Worm (Caenorhabditis elegans) whole organism, late embryonic: ENCODE results near the gene D2045.9.

Experiments
- C08G9.2 ChIP-seq: sonication (generic microtip); optimal IDR thresholded peaks from 2 replicates; lab custom pipeline; 2016; ENCODE audit warnings: mild to moderate bottlenecking, missing genetic modification characterization, moderate library complexity, missing compliant biosample characterization
- F13H6.1 ChIP-seq: sonication (generic microtip); optimal IDR thresholded peaks from 2 replicates; lab custom pipeline; 2016; ENCODE audit warnings: missing genetic modification characterization, missing compliant biosample characterization
- K02D7.2 ChIP-seq: sonication (generic microtip); optimal IDR thresholded peaks from 2 replicates; lab custom pipeline; 2017; ENCODE audit warnings: mild to moderate bottlenecking, missing genetic modification characterization, missing compliant biosample characterization
- K09A11.1 ChIP-seq: sonication (generic microtip); optimal IDR thresholded peaks from 2 replicates; lab custom pipeline; 2017; ENCODE audit warnings: antibody characterized with exemption, mild to moderate bottlenecking, missing genetic modification characterization, missing compliant biosample characterization; ENCODE audit not compliant: insufficient read depth
- Y22D7AL.16 ChIP-seq: sonication (generic microtip); optimal IDR thresholded peaks from 2 replicates; lab custom pipeline; 2016; ENCODE audit warnings: missing genetic modification characterization, missing compliant biosample characterization
- ahr-1 ChIP-seq: sonication (generic microtip); optimal IDR thresholded peaks from 2 replicates; lab custom pipeline; 2016; ENCODE audit warnings: missing genetic modification characterization, missing compliant biosample characterization
- ceh-14 ChIP-seq: sonication (generic microtip); optimal IDR thresholded peaks from 2 replicates; lab custom pipeline; 2016; ENCODE audit warnings: missing genotype, missing genetic modification characterization, missing compliant biosample characterization
- ceh-18 ChIP-seq: sonication (generic microtip); optimal IDR thresholded peaks from 2 replicates; lab custom pipeline; 2016; ENCODE audit warnings: missing genetic modification characterization, missing compliant biosample characterization
- ceh-2 ChIP-seq: sonication (generic microtip); optimal IDR thresholded peaks from 2 replicates; lab custom pipeline; 2016; ENCODE audit warnings: missing genotype, missing genetic modification characterization, missing compliant biosample characterization
- ceh-24 ChIP-seq: sonication (generic microtip); optimal IDR thresholded peaks from 2 replicates; lab custom pipeline; 2016; ENCODE audit warnings: mild to moderate bottlenecking, missing genetic modification characterization, missing compliant biosample characterization
- ceh-34 ChIP-seq: sonication (generic microtip); optimal IDR thresholded peaks from 2 replicates; lab custom pipeline; 2016; ENCODE audit warnings: mild to moderate bottlenecking, missing genetic modification characterization, missing compliant biosample characterization
- ceh-48 ChIP-seq: sonication (generic microtip); optimal IDR thresholded peaks from 2 replicates; lab custom pipeline; 2016; ENCODE audit warnings: missing genetic modification characterization, inconsistent platforms, missing compliant biosample characterization
- ceh-6 ChIP-seq: fragments of 200-800 bp; sonication (Bioruptor generic); optimal IDR thresholded peaks from 2 replicates; lab custom pipeline; 2018; ENCODE audit warnings: mild to moderate bottlenecking, missing genetic modification characterization, missing compliant biosample characterization
- ceh-9 ChIP-seq: sonication (generic microtip); optimal IDR thresholded peaks from 2 replicates; lab custom pipeline; 2016; ENCODE audit warnings: mild to moderate bottlenecking, missing genetic modification characterization, inconsistent platforms, missing compliant biosample characterization
- dmd-4 ChIP-seq: sonication (generic microtip); optimal IDR thresholded peaks from 2 replicates; lab custom pipeline; 2016; ENCODE audit warnings: borderline replicate concordance, missing genetic modification characterization, missing compliant biosample characterization
- dve-1 ChIP-seq: sonication (generic microtip); optimal IDR thresholded peaks from 2 replicates; lab custom pipeline; 2017; ENCODE audit warnings: antibody characterized with exemption, mild to moderate bottlenecking, missing genetic modification characterization, missing compliant biosample characterization
- elt-2 ChIP-seq: sonication (generic microtip); optimal IDR thresholded peaks from 2 replicates; lab custom pipeline; 2016; ENCODE audit warnings: missing genetic modification reagents, missing genetic modification characterization, missing compliant biosample characterization
- ets-4 ChIP-seq: sonication (generic microtip); optimal IDR thresholded peaks from 2 replicates; lab custom pipeline; 2016; ENCODE audit warnings: missing genetic modification characterization, missing compliant biosample characterization
- fax-1 ChIP-seq: sonication (generic microtip); optimal IDR thresholded peaks from 2 replicates; lab custom pipeline; 2016; ENCODE audit warnings: missing genotype, missing genetic modification characterization, missing compliant biosample characterization
- fkh-10 ChIP-seq: fragments of 150-350 bp; optimal IDR thresholded peaks from 2 replicates; lab custom pipeline; 2014; ENCODE audit warnings: missing biosample characterization, missing genetic modification reagents, missing genetic modification characterization
- fkh-6 ChIP-seq: sonication (generic microtip); optimal IDR thresholded peaks from 2 replicates; lab custom pipeline; 2016; ENCODE audit warnings: missing genetic modification characterization, missing compliant biosample characterization
- hlh-13 ChIP-seq: fragments of 200-800 bp; sonication (Bioruptor generic); optimal IDR thresholded peaks from 2 replicates; lab custom pipeline; 2018; ENCODE audit warnings: mild to moderate bottlenecking, missing genetic modification characterization, missing compliant biosample characterization
- hlh-15 ChIP-seq: sonication (generic microtip); optimal IDR thresholded peaks from 2 replicates; lab custom pipeline; 2016; ENCODE audit warnings: missing genetic modification characterization, missing compliant biosample characterization
- hlh-6 ChIP-seq: sonication (generic microtip); optimal IDR thresholded peaks from 2 replicates; lab custom pipeline; 2016; ENCODE audit warnings: missing genotype, missing genetic modification characterization, missing compliant biosample characterization
- lin-11 ChIP-seq: fragments of 200-800 bp; sonication (Bioruptor generic); optimal IDR thresholded peaks from 2 replicates; lab custom pipeline; 2018; ENCODE audit warnings: mild to moderate bottlenecking, missing genetic modification characterization, missing compliant biosample characterization
- madf-2 ChIP-seq: sonication (generic microtip); optimal IDR thresholded peaks from 2 replicates; lab custom pipeline; 2017; ENCODE audit warnings: missing genetic modification characterization, missing compliant biosample characterization
- mec-3 ChIP-seq: sonication (generic microtip); optimal IDR thresholded peaks from 2 replicates; lab custom pipeline; 2016; ENCODE audit warnings: borderline replicate concordance, missing genetic modification characterization, missing compliant biosample characterization
- nfya-1 ChIP-seq: sonication (generic microtip); optimal IDR thresholded peaks from 2 replicates; lab custom pipeline; 2017; ENCODE audit warnings: missing genetic modification characterization, mild to moderate bottlenecking, missing compliant biosample characterization, antibody characterized with exemption, moderate library complexity
- nhr-11 ChIP-seq: fragments of 150-350 bp; optimal IDR thresholded peaks from 2 replicates; lab custom pipeline; 2014; ENCODE audit warnings: missing biosample characterization, missing genetic modification characterization
- nhr-232 ChIP-seq: sonication (generic microtip); optimal IDR thresholded peaks from 2 replicates; lab custom pipeline; 2016; ENCODE audit warnings: missing genetic modification characterization, missing compliant biosample characterization
- npax-4 ChIP-seq: sonication (generic microtip); optimal IDR thresholded peaks from 2 replicates; lab custom pipeline; 2016; ENCODE audit warnings: missing genetic modification characterization, missing compliant biosample characterization
- odd-2 ChIP-seq: sonication (generic microtip); optimal IDR thresholded peaks from 2 replicates; lab custom pipeline; 2017; ENCODE audit warnings: antibody characterized with exemption, mild to moderate bottlenecking, missing genetic modification characterization, missing compliant biosample characterization
- pag-3 ChIP-seq: sonication (generic microtip); optimal IDR thresholded peaks from 2 replicates; lab custom pipeline; 2016; ENCODE audit warnings: missing compliant biosample characterization, missing genetic modification characterization, borderline replicate concordance
- pat-9 ChIP-seq: fragments of 200-800 bp; sonication (Bioruptor generic); optimal IDR thresholded peaks from 2 replicates; lab custom pipeline; 2018; ENCODE audit warnings: mild to moderate bottlenecking, missing genetic modification characterization, moderate library complexity, missing compliant biosample characterization
- pha-2 ChIP-seq: sonication (generic microtip); optimal IDR thresholded peaks from 2 replicates; lab custom pipeline; 2017; ENCODE audit warnings: mild to moderate bottlenecking, missing genetic modification characterization, missing compliant biosample characterization
- pqm-1 ChIP-seq: sonication (generic microtip); optimal IDR thresholded peaks from 2 replicates; lab custom pipeline; 2016; ENCODE audit warnings: missing genetic modification characterization, missing compliant biosample characterization
- rnt-1 ChIP-seq: sonication (generic microtip); optimal IDR thresholded peaks from 2 replicates; lab custom pipeline; 2016; ENCODE audit warnings: missing genetic modification characterization, missing compliant biosample characterization
- sox-2 ChIP-seq: fragments of 200-800 bp; sonication (Bioruptor generic); IDR thresholded peaks from 2 replicates; pipeline ENCODE4 v1.3.6; 2022; ENCODE audit warnings: missing genetic modification reagents, missing genetic modification characterization, missing compliant biosample characterization
- sox-4 ChIP-seq: sonication (generic microtip); optimal IDR thresholded peaks from 2 replicates; lab custom pipeline; 2017; ENCODE audit warnings: mild to moderate bottlenecking, missing genetic modification characterization, inconsistent platforms, missing compliant biosample characterization
- tbx-2 ChIP-seq: sonication (generic microtip); optimal IDR thresholded peaks from 2 replicates; lab custom pipeline; 2016; ENCODE audit warnings: missing genetic modification characterization, missing compliant biosample characterization
- tbx-7 ChIP-seq: sonication (generic microtip); optimal IDR thresholded peaks from 2 replicates; lab custom pipeline; 2016; ENCODE audit warnings: missing genotype, missing genetic modification characterization, missing compliant biosample characterization
- ttx-3 ChIP-seq: sonication (generic microtip); optimal IDR thresholded peaks from 2 replicates; lab custom pipeline; 2016; ENCODE audit warnings: missing genetic modification reagents, missing genetic modification characterization, missing compliant biosample characterization
- unc-3 ChIP-seq, 2 experiments: fragments of 200-800 bp in 1 of 2; sonication (Bioruptor generic) in 1 of 2; sonication (generic microtip) in 1 of 2; conservative IDR thresholded peaks in 1 of 2; optimal IDR thresholded peaks in 1 of 2; 2 replicates each; pipeline versions ENCODE4 v1.3.6 to Lab custom; 2016 to 2022; ENCODE audit warnings: missing compliant biosample characterization in 2 of 2, missing genetic modification characterization in 2 of 2, missing genetic modification reagents in 1 of 2
- unc-42 ChIP-seq: sonication (generic microtip); optimal IDR thresholded peaks from 2 replicates; lab custom pipeline; 2016; ENCODE audit warnings: missing genotype, missing genetic modification characterization, missing compliant biosample characterization
- unc-55 ChIP-seq: sonication (generic microtip); optimal IDR thresholded peaks from 2 replicates; lab custom pipeline; 2017; ENCODE audit warnings: missing biosample characterization, missing genetic modification reagents, missing genetic modification characterization
- zip-5 ChIP-seq: sonication (generic microtip); optimal IDR thresholded peaks from 2 replicates; lab custom pipeline; 2016; ENCODE audit warnings: missing genetic modification characterization, missing compliant biosample characterization

The D2045.9 gene

DNA sequence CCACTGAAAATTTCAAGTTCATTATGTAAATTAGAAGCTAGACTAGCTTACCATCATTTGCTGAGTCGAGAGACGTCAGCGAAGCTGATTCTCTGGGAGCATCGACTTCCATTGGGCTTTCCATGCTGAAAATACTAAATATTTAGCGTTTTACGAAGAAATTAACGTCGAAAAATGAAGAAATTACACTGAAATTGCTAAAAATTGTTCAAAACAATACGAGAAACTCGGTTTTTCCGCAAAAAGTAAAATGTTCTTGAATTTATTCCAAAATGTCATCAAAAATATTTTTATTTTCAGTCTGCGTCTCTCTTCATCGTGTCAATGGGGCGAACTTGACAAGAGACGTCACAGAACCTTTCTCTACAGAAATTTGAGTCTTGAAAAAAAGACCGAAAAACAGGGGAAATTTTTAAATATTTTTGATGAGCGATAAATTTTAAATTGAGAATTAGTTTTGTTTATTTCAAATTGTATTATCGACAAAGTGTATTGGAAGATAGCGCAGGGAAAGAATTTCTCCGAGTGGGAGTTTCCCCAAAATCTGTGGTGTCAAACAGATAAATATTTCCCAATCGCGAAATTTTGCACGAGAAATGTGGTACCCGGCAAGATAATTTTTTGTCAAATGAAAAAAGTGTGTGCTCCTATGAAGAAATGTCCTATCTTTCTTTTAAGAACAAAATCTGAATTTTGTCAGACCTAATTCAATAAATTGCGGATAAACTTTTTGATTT lies 14.4 kb upstream of the D2045.9 start, which contains the start of gene ecps-1 (continued):
- TF ChIP-seq C08G9.2: peak; percentile 97
- TF ChIP-seq pag-3 (tag; lab: Kevin White, UChicago): no peak
- peak; percentile 94 for TF ChIP-seq ets-4 (tag; lab: Kevin White, UChicago)
- TF ChIP-seq tbx-2 (tag; lab: Kevin White, UChicago): peak; percentile 97
- peak; percentile 88 for TF ChIP-seq fax-1 (tag; lab: Kevin White, UChicago)
- TF ChIP-seq pqm-1 (tag; lab: Kevin White, UChicago): peak; percentile 70
- peak; percentile 28 for TF ChIP-seq dmd-4 (tag; lab: Kevin White, UChicago)
- TF ChIP-seq fkh-10: no peak
- TF ChIP-seq pat-9: no peak
- TF ChIP-seq dve-1 (tag; lab: Kevin White, UChicago): peak; percentile 23
- TF ChIP-seq lin-11 (tag; lab: Kevin White, UChicago): no peak
- TF ChIP-seq ceh-48 (tag; lab: Kevin White, UChicago): peak; percentile 8
- no peak for TF ChIP-seq mec-3 (tag; lab: Kevin White, UChicago)
- TF ChIP-seq ceh-6 (GFP tag; lab: Kevin White, UChicago): no peak
- no peak for TF ChIP-seq ttx-3 (tag; lab: Kevin White, UChicago)
- peak; percentile 21 for TF ChIP-seq hlh-15 (tag; lab: Kevin White, UChicago)
- TF ChIP-seq nhr-11 (tag; lab: Kevin White, UChicago): no peak
- no peak for TF ChIP-seq nhr-232 (tag; lab: Kevin White, UChicago)
- peak; percentile 67 for TF ChIP-seq nfya-1
- no peak for TF ChIP-seq madf-2 (tag; lab: Kevin White, UChicago)
- TF ChIP-seq ceh-24 (tag; lab: Kevin White, UChicago): no peak
- peak; percentile 70 for TF ChIP-seq unc-42 (tag; lab: Kevin White, UChicago)
- no peak for TF ChIP-seq ceh-9
- TF ChIP-seq ceh-14 (tag; lab: Kevin White, UChicago): peak; percentile 78
- no peak for TF ChIP-seq sox-4 (tag; lab: Kevin White, UChicago)
- TF ChIP-seq npax-4 (tag; lab: Kevin White, UChicago): no peak
- TF ChIP-seq K09A11.1: no peak
- peak; percentile 89 for TF ChIP-seq zip-5 (tag; lab: Kevin White, UChicago)
- TF ChIP-seq K02D7.2 (tag; lab: Kevin White, UChicago): no peak
- peak; percentile 30 for TF ChIP-seq ceh-18 (tag; lab: Kevin White, UChicago)
- peak; percentile 87 for TF ChIP-seq ceh-2 (tag; lab: Kevin White, UChicago)
- TF ChIP-seq ahr-1 (tag; lab: Kevin White, UChicago): peak; percentile 45
- TF ChIP-seq ceh-34 (tag; lab: Kevin White, UChicago): peak; percentile 79

- TF ChIP-seq ttx-3 (tag; lab: Kevin White, UChicago) (peak; percentile 98), dve-1 (tag; lab: Kevin White, UChicago) (peak; percentile 78), ceh-24 (tag; lab: Kevin White, UChicago) (peak; percentile 93), ahr-1 (tag; lab: Kevin White, UChicago) (peak; percentile 99), Y22D7AL.16 (tag; lab: Kevin White, UChicago) (peak; percentile 93), ceh-14 (tag; lab: Kevin White, UChicago) (peak; percentile 99), pag-3 (tag; lab: Kevin White, UChicago) (peak; percentile 97), unc-42 (tag; lab: Kevin White, UChicago) (peak; percentile 84), lin-11 (tag; lab: Kevin White, UChicago) (peak; percentile 94), sox-2 (GFP tag; lab: Robert Waterston, UW) (peak; percentile 94), elt-2 (tag; lab: Kevin White, UChicago) (peak; percentile 99), unc-55 (peak; percentile 48), fkh-6 (peak; percentile 95), C08G9.2 (peak; percentile 95), pha-2 (tag; lab: Kevin White, UChicago) (peak; percentile 97), npax-4 (tag; lab: Kevin White, UChicago) (peak; percentile 89), unc-3 (GFP tag; conservative IDR thresholded peaks at IDR 0.05; lab: Robert Waterston, UW) (peak; percentile 98), unc-3 (tag; optimal IDR thresholded peaks at IDR 0.05; lab: Kevin White, UChicago) (peak; percentile 99), hlh-6 (tag; lab: Kevin White, UChicago) (peak; percentile 98), sox-4 (tag; lab: Kevin White, UChicago) (peak; percentile 99), nhr-232 (tag; lab: Kevin White, UChicago) (peak; percentile 96), nhr-11 (tag; lab: Kevin White, UChicago) (peak; percentile 81), rnt-1 (tag; lab: Kevin White, UChicago) (peak; percentile 99), tbx-7 (tag; lab: Kevin White, UChicago) (peak; percentile 90), hlh-13 (peak; percentile 87), ets-4 (tag; lab: Kevin White, UChicago) (peak; percentile 86), odd-2 (tag; lab: Kevin White, UChicago) (peak; percentile 92), nfya-1 (peak; percentile 98), F13H6.1 (tag; lab: Kevin White, UChicago) (peak; percentile 97)
Measured at ce11 chrIII:10461164-10461546, 13.9 kb upstream of the D2045.9 start, which contains the start of gene atx-2. TSS of gene atx-2 (plus strand) at chrIII:10461389.
